Fruit fly (Drosophila melanogaster): Measurements from ENCODE around the gene CG31898.

dm6 chr2L:8399863-8400598, at the start of gene CG31898:
- TF ChIP-seq CTCF (optimal IDR thresholded peaks at IDR 0.05) = no peak
- no peak for TF ChIP-seq CG8478 (optimal IDR thresholded peaks at IDR 0.05)

Measured in S2 (cell line).